Worm (Caenorhabditis elegans): ENCODE measurements around the gene pdf-1.

The pdf-1 gene

DNA sequence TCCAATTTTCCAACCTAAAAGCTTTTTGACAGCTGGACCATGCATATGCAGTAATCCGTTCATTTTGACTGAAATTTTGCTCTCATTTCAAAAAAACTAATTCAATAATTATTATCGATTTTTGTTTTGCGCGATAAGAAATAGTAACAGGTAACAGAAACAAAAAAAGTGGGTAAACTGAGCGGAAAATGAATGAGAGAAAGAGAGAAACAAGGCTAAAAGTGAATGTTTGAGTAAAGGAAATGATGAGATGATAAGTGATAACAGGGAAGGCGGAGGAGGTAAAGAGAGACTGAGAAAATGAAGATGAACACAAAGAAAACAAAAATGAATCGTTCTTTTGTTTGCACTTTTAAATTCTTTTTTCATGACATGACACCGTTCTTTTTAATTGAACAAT lies 48.4 kb downstream of the pdf-1 start, which contains the start of gene sma-3:
sma-3 (minus strand) TSS at position 68 of the 400 bp plus-strand sequence.
- TF ChIP-seq ahr-1 (tag; optimal IDR thresholded peaks at IDR 0.05) (no peak), elt-2 (tag; optimal IDR thresholded peaks at IDR 0.05) (peak; percentile 12), ceh-2 (tag; optimal IDR thresholded peaks at IDR 0.05) (no peak)
